Fruit fly (Drosophila melanogaster): Measurements from ENCODE around the gene RpS13.

Gene RpS13

dm6 chr2L:8319858-8320525 is 44.5 kb downstream of the RpS13 start, which contains the start of the genes mtsh and strat:
mtsh (minus strand) TSS chr2L:8319908.
strat (plus strand) TSS chr2L:8320328.
- no peak for TF ChIP-seq CG31627 (GFP tag; optimal IDR thresholded peaks at IDR 0.05)
- no peak for TF ChIP-seq Hr4 (GFP tag; optimal IDR thresholded peaks at IDR 0.05)
- no peak for TF ChIP-seq CG6808 (GFP tag; optimal IDR thresholded peaks at IDR 0.05)
- TF ChIP-seq CG9139 (GFP tag; optimal IDR thresholded peaks at IDR 0.05) = peak; percentile 6
- TF ChIP-seq CG11762 (GFP tag; optimal IDR thresholded peaks at IDR 0.05; ENCODE audit: insufficient read depth) = peak; percentile 21
- no peak for TF ChIP-seq fd85E (GFP tag; optimal IDR thresholded peaks at IDR 0.05)
- TF ChIP-seq CG3032 (tag; optimal IDR thresholded peaks at IDR 0.05) = peak; percentile 2
- peak; percentile 22 for TF ChIP-seq Blimp-1 (GFP tag; optimal IDR thresholded peaks at IDR 0.05)
- TF ChIP-seq Smox (GFP tag; optimal IDR thresholded peaks at IDR 0.05) = no peak
- peak; percentile 69 for TF ChIP-seq CG3919 (GFP tag; optimal IDR thresholded peaks at IDR 0.05)
- no peak for TF ChIP-seq dac (GFP tag; optimal IDR thresholded peaks at IDR 0.05)
- no peak for TF ChIP-seq CG7368 (GFP tag; optimal IDR thresholded peaks at IDR 0.05)
- TF ChIP-seq CG8632 (GFP tag; optimal IDR thresholded peaks at IDR 0.05) = no peak
- TF ChIP-seq acj6 (GFP tag; optimal IDR thresholded peaks at IDR 0.05) = peak; percentile 40
- no peak for TF ChIP-seq CG6163 (GFP tag; IDR thresholded peaks at IDR 0.05)
- TF ChIP-seq net (GFP tag; optimal IDR thresholded peaks at IDR 0.05) = no peak
- no peak for TF ChIP-seq spab (GFP tag; optimal IDR thresholded peaks at IDR 0.05)
- no peak for TF ChIP-seq CG4318 (GFP tag; optimal IDR thresholded peaks at IDR 0.05)
- TF ChIP-seq eg (GFP tag; IDR thresholded peaks at IDR 0.05) = peak; percentile 53; the same call in 2 of the 3 replicates
- no peak for TF ChIP-seq CG8119 (GFP tag; IDR thresholded peaks at IDR 0.05)
- TF ChIP-seq Ets21C (GFP tag; optimal IDR thresholded peaks at IDR 0.05) = no peak
- TF ChIP-seq cyc (GFP tag; optimal IDR thresholded peaks at IDR 0.05) = peak; percentile 58
- TF ChIP-seq CG10631 (GFP tag; optimal IDR thresholded peaks at IDR 0.05) = peak; percentile 3
- TF ChIP-seq Eip93F (GFP tag; optimal IDR thresholded peaks at IDR 0.05) = no peak
- TF ChIP-seq CG10669 (GFP tag; optimal IDR thresholded peaks at IDR 0.05) = peak; percentile 51
- no peak for TF ChIP-seq CG11294 (GFP tag; IDR thresholded peaks at IDR 0.05)
- no peak for TF ChIP-seq ss (GFP tag; optimal IDR thresholded peaks at IDR 0.05)
- TF ChIP-seq CG32006 (GFP tag; optimal IDR thresholded peaks at IDR 0.05) = no peak
- no peak for TF ChIP-seq CG15336 (GFP tag; IDR thresholded peaks at IDR 0.05)
- peak in 1 of 2 experiments; percentile 32 for TF ChIP-seq salr (GFP tag; optimal IDR thresholded peaks at IDR 0.05)
- peak; percentile 64 for TF ChIP-seq esn (GFP tag; optimal IDR thresholded peaks at IDR 0.05)
- no peak for TF ChIP-seq Sox15 (GFP tag; optimal IDR thresholded peaks at IDR 0.05)
- TF ChIP-seq Lpt (GFP tag; optimal IDR thresholded peaks at IDR 0.05) = no peak
- no peak for TF ChIP-seq CG11902 (GFP tag; optimal IDR thresholded peaks at IDR 0.05)
- TF ChIP-seq CG6276 (GFP tag; optimal IDR thresholded peaks at IDR 0.05) = no peak
- no peak for TF ChIP-seq CG6792 (GFP tag; optimal IDR thresholded peaks at IDR 0.05)
- TF ChIP-seq CG1621 (tag; optimal IDR thresholded peaks at IDR 0.05) = no peak
- peak; percentile 47 for TF ChIP-seq lz (GFP tag; optimal IDR thresholded peaks at IDR 0.05)
- TF ChIP-seq CG6854 (GFP tag; optimal IDR thresholded peaks at IDR 0.05) = peak; percentile 57
- TF ChIP-seq svp (GFP tag) = no peak
- TF ChIP-seq CG8319 (GFP tag; optimal IDR thresholded peaks at IDR 0.05) = peak; percentile 30
- peak; percentile 41 for TF ChIP-seq fkh (GFP tag; optimal IDR thresholded peaks at IDR 0.05)
- TF ChIP-seq vri (GFP tag; optimal IDR thresholded peaks at IDR 0.05) = no peak
- TF ChIP-seq Sox14 (GFP tag; optimal IDR thresholded peaks at IDR 0.05) = no peak
- TF ChIP-seq Sox102F (GFP tag; optimal IDR thresholded peaks at IDR 0.05) = no peak
- peak; percentile 32 for TF ChIP-seq achi (GFP tag; optimal IDR thresholded peaks at IDR 0.05)
- no peak for TF ChIP-seq Ets96B (tag; optimal IDR thresholded peaks at IDR 0.05)
- TF ChIP-seq dsx (GFP tag; optimal IDR thresholded peaks at IDR 0.05; ENCODE audit: poor library complexity, severe bottlenecking) = peak; percentile 85
- no peak for TF ChIP-seq OdsH (GFP tag; optimal IDR thresholded peaks at IDR 0.05)
- no peak for TF ChIP-seq CG16779 (tag; optimal IDR thresholded peaks at IDR 0.05)
- TF ChIP-seq Hr39 (GFP tag; optimal IDR thresholded peaks at IDR 0.05) = no peak

Data from whole organism, prepupa.